Worm (Caenorhabditis elegans): ENCODE data around the gene fbxa-30.
A peak's percentile ranks its signal among the peaks of the same experiment; 100 is the strongest.

The fbxa-30 gene

DNA sequence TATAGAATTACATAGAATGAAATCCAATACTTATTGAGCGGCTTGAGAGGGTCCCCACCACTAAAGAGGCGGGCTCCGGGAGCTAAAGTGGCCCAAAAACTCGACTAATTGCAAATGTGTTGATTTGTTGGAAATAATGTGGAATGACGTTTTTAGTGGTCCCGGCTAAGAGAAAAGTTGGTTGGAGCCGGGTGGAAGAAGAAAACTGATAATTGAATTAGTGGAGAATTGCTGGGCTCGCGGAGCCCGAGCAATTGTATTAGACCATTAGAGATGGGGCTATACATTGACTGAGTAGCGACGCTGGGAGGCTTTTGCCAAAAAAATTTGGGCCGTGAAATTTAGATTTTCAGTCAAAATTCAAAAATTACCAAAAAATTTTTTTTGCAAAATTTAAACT lies 49.8 kb downstream of the fbxa-30 start:
- TF ChIP-seq drap-1 (GFP tag; optimal IDR thresholded peaks at IDR 0.05) = no peak
- peak; percentile 24 for TF ChIP-seq unc-120 (tag; optimal IDR thresholded peaks at IDR 0.05; ENCODE audit: poor library complexity, severe bottlenecking)
- no peak for TF ChIP-seq tbx-8 (GFP tag; optimal IDR thresholded peaks at IDR 0.05)
- TF ChIP-seq ces-1 (GFP tag; optimal IDR thresholded peaks at IDR 0.05) = peak; percentile 84

DNA sequence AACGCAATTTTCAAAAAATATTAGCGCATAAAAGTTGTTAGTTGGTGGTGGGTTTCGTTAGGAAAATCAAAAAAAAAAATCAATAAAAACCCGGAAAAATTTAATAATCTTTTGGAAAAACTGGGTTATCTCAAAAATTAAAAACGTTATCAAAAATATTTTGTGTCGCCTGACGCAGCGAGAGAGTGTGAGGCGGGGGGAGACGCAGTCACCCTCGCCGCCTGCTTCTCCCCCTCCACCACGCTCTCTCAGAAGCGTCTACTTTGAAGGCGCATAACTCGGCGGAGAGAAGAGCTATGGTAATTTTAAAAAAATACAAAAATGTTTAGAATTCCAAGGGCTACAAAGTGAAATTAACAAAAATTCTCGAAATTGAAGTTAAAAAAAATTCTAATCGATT lies 50.3 kb downstream of the fbxa-30 start:
- TF ChIP-seq nhr-76 (tag; optimal IDR thresholded peaks at IDR 0.05) (no peak), mep-1 (tag; optimal IDR thresholded peaks at IDR 0.05) (no peak), lin-32 (GFP tag; optimal IDR thresholded peaks at IDR 0.05) (no peak), sem-2 (GFP tag; optimal IDR thresholded peaks at IDR 0.05) (no peak), ceh-39 (tag; optimal IDR thresholded peaks at IDR 0.05) (no peak)
